Fruit fly (Drosophila melanogaster) whole organism, embryonic: ENCODE data around the gene rgn.

Source experiments
- Abd-B ChIP-seq: fragments of 200-800 bp; sonication (Bioruptor generic); optimal IDR thresholded peaks from 2 replicates; lab custom pipeline; 2018; ENCODE audit warnings: missing biosample characterization, mild to moderate bottlenecking, missing genetic modification characterization, moderate library complexity
- Aef1 ChIP-seq: fragments of 200-800 bp; sonication (Bioruptor generic); IDR thresholded peaks from 3 replicates; pipeline ENCODE4 v1.3.6; 2022; ENCODE audit warnings: missing biosample characterization, missing genetic modification characterization
- Asciz ChIP-seq: fragments of 200-800 bp; sonication (Bioruptor generic); optimal IDR thresholded peaks from 2 replicates; lab custom pipeline; 2017; ENCODE audit warnings: missing biosample characterization, mild to moderate bottlenecking, missing genetic modification characterization, missing genetic modification reagents
- Bteb2 ChIP-seq: fragments of 200-800 bp; sonication (Bioruptor generic); optimal IDR thresholded peaks from 2 replicates; lab custom pipeline; 2016; ENCODE audit warnings: missing biosample characterization, missing genetic modification characterization
- CG11247 ChIP-seq: fragments of 200-800 bp; sonication (Bioruptor generic); IDR thresholded peaks from 2 replicates; pipeline ENCODE4 v1.3.6; 2022; ENCODE audit warnings: missing biosample characterization, missing genetic modification characterization
- CG13123 ChIP-seq: fragments of 200-800 bp; sonication (Bioruptor generic); optimal IDR thresholded peaks from 2 replicates; lab custom pipeline; 2016; ENCODE audit warnings: missing biosample characterization, missing genetic modification characterization
- CG13287 ChIP-seq: fragments of 200-800 bp; sonication (Bioruptor generic); IDR thresholded peaks from 2 replicates; pipeline ENCODE4 v1.3.6; 2022; ENCODE audit warnings: missing biosample characterization, missing genetic modification characterization; ENCODE audit not compliant: partially characterized antibody
- CG1529 ChIP-seq: fragments of 200-800 bp; sonication (Bioruptor generic); optimal IDR thresholded peaks from 3 replicates; lab custom pipeline; 2018; ENCODE audit warnings: missing biosample characterization, missing genetic modification characterization
- CG18262 ChIP-seq: fragments of 200-800 bp; optimal IDR thresholded peaks from 3 replicates; lab custom pipeline; 2019; ENCODE audit warnings: missing biosample characterization, mild to moderate bottlenecking, missing genetic modification characterization, moderate library complexity
- CG1832 ChIP-seq: fragments of 200-800 bp; sonication (Bioruptor generic); optimal IDR thresholded peaks from 2 replicates; lab custom pipeline; 2017; ENCODE audit warnings: missing biosample characterization, mild to moderate bottlenecking, missing genetic modification characterization, inconsistent platforms
- CG30020 ChIP-seq: fragments of 200-800 bp; optimal IDR thresholded peaks from 2 replicates; lab custom pipeline; 2019; ENCODE audit warnings: missing biosample characterization, mild to moderate bottlenecking, missing genetic modification characterization, moderate library complexity
- CG3065 ChIP-seq: fragments of 200-800 bp; sonication (Bioruptor generic); optimal IDR thresholded peaks from 2 replicates; lab custom pipeline; 2016; ENCODE audit warnings: missing biosample characterization, missing genetic modification characterization
- CG31388 ChIP-seq: fragments of 200-800 bp; sonication (Bioruptor generic); optimal IDR thresholded peaks from 2 replicates; lab custom pipeline; 2016; ENCODE audit warnings: missing biosample characterization, missing genetic modification characterization
- CG4282 ChIP-seq: fragments of 200-800 bp; sonication (Bioruptor generic); optimal IDR thresholded peaks from 2 replicates; lab custom pipeline; 2016; ENCODE audit warnings: missing biosample characterization, missing genetic modification characterization
- CG5953 ChIP-seq: fragments of 200-800 bp; sonication (Bioruptor generic); IDR thresholded peaks from 2 replicates; pipeline ENCODE4 v1.3.6; 2022; ENCODE audit warnings: missing biosample characterization, missing genetic modification characterization
- CG6272 ChIP-seq: fragments of 200-800 bp; sonication (Bioruptor generic); IDR thresholded peaks from 2 replicates; pipeline ENCODE4 v1.3.6; 2022; ENCODE audit warnings: missing biosample characterization, missing genetic modification characterization
- CG7556 ChIP-seq: fragments of 200-800 bp; sonication (Bioruptor generic); optimal IDR thresholded peaks from 2 replicates; lab custom pipeline; 2017; ENCODE audit warnings: missing biosample characterization, mild to moderate bottlenecking, missing genetic modification characterization
- CG8478 ChIP-seq: fragments of >200 bp; optimal IDR thresholded peaks from 2 replicates; lab custom pipeline; 2018
- Drgx ChIP-seq: fragments of 200-800 bp; sonication (Bioruptor generic); IDR thresholded peaks from 2 replicates; pipeline ENCODE4 v1.3.6; 2022; ENCODE audit warnings: missing biosample characterization, missing genetic modification characterization
- Eip74EF ChIP-seq, 2 experiments: fragments of 200-800 bp in 1 of 2; fragments of >200 bp in 1 of 2; sonication (Bioruptor generic) in 1 of 2; optimal IDR thresholded peaks; 2 replicates each; lab custom pipeline; 2017 to 2019; ENCODE audit warnings: missing biosample characterization in 2 of 2, missing genetic modification characterization in 2 of 2, mild to moderate bottlenecking in 1 of 2, moderate library complexity in 1 of 2
- Gug ChIP-seq: fragments of 200-800 bp; sonication (Bioruptor generic); IDR thresholded peaks from 4 replicates; pipeline ENCODE4 v1.3.6; 2022; ENCODE audit warnings: missing biosample characterization, missing genetic modification characterization
- Hr39 ChIP-seq: fragments of >200 bp; optimal IDR thresholded peaks from 2 replicates; lab custom pipeline; 2017
- Hr51 ChIP-seq, 2 experiments: fragments of 200-800 bp; sonication (Bioruptor generic); optimal IDR thresholded peaks; 2 replicates in 1 of 2; 3 replicates in 1 of 2; lab custom pipeline; 2016 to 2018; ENCODE audit warnings: missing biosample characterization in 2 of 2, missing genetic modification characterization in 2 of 2, mild to moderate bottlenecking in 1 of 2, moderate library complexity in 1 of 2
- Kr ChIP-seq: fragments of 200-800 bp; sonication (Bioruptor generic); optimal IDR thresholded peaks from 2 replicates; lab custom pipeline; 2017; ENCODE audit warnings: missing biosample characterization, mild to moderate bottlenecking, missing genetic modification characterization
- MBD-R2 ChIP-seq: fragments of 200-800 bp; sonication (Bioruptor generic); IDR thresholded peaks from 2 replicates; pipeline ENCODE4 v1.3.6; 2022; ENCODE audit warnings: missing biosample characterization, missing genetic modification characterization
- Oaz ChIP-seq: fragments of 200-800 bp; sonication (Bioruptor generic); IDR thresholded peaks from 2 replicates; pipeline ENCODE4 v1.3.6; 2022; ENCODE audit warnings: missing biosample characterization, missing genetic modification characterization
- Pdp1 ChIP-seq, 2 experiments: fragments of 200-800 bp; sonication (Bioruptor generic); optimal IDR thresholded peaks; 3 replicates each; lab custom pipeline; 2016; ENCODE audit warnings: missing biosample characterization in 2 of 2, missing genetic modification characterization in 2 of 2, mild to moderate bottlenecking in 1 of 2, moderate library complexity in 1 of 2
- Sox100B ChIP-seq: fragments of 200-800 bp; sonication (Bioruptor generic); optimal IDR thresholded peaks from 3 replicates; lab custom pipeline; 2018; ENCODE audit warnings: missing biosample characterization, mild to moderate bottlenecking, missing genetic modification characterization
- Sry-β ChIP-seq: fragments of 200-800 bp; sonication (Bioruptor generic); optimal IDR thresholded peaks from 2 replicates; lab custom pipeline; 2018; ENCODE audit warnings: missing biosample characterization, mild to moderate bottlenecking, missing genetic modification characterization, moderate library complexity
- Sry-δ ChIP-seq: fragments of 200-800 bp; sonication (Bioruptor generic); optimal IDR thresholded peaks from 2 replicates; lab custom pipeline; 2016; ENCODE audit warnings: missing biosample characterization, missing genetic modification characterization
- ac ChIP-seq: fragments of 200-800 bp; sonication (Bioruptor generic); optimal IDR thresholded peaks from 3 replicates; lab custom pipeline; 2017; ENCODE audit warnings: missing biosample characterization, mild to moderate bottlenecking, missing genetic modification characterization
- bbx ChIP-seq: fragments of 200-800 bp; sonication (Bioruptor generic); IDR thresholded peaks from 2 replicates; pipeline ENCODE4 v1.3.6; 2022; ENCODE audit warnings: missing biosample characterization, missing genetic modification characterization; ENCODE audit not compliant: partially characterized antibody
- bcd ChIP-seq: fragments of 200-800 bp; sonication (Bioruptor generic); optimal IDR thresholded peaks from 2 replicates; lab custom pipeline; 2017; ENCODE audit warnings: missing biosample characterization, mild to moderate bottlenecking, missing genetic modification characterization
- br ChIP-seq: fragments of >200 bp; optimal IDR thresholded peaks from 2 replicates; lab custom pipeline; 2017
- crc ChIP-seq: fragments of 200-800 bp; sonication (Bioruptor generic); optimal IDR thresholded peaks from 2 replicates; lab custom pipeline; 2016; ENCODE audit warnings: missing biosample characterization, missing genetic modification characterization
- dati ChIP-seq: fragments of 200-800 bp; sonication (Bioruptor generic); IDR thresholded peaks from 2 replicates; pipeline ENCODE4 v1.3.6; 2022; ENCODE audit warnings: missing biosample characterization, missing genetic modification characterization
- fru ChIP-seq: fragments of >200 bp; optimal IDR thresholded peaks from 2 replicates; lab custom pipeline; 2017
- gem ChIP-seq: fragments of 200-800 bp; sonication (Bioruptor generic); optimal IDR thresholded peaks from 2 replicates; lab custom pipeline; 2019; ENCODE audit warnings: missing biosample characterization, mild to moderate bottlenecking, missing genetic modification characterization, moderate library complexity
- hkb ChIP-seq, 2 experiments: fragments of 200-800 bp in 1 of 2; fragments of >200 bp in 1 of 2; sonication (Bioruptor generic) in 1 of 2; IDR thresholded peaks in 1 of 2; optimal IDR thresholded peaks in 1 of 2; 2 replicates each; pipeline versions ENCODE4 v1.3.6 to Lab custom; 2017 to 2022; ENCODE audit warnings: missing biosample characterization in 1 of 2, missing genetic modification characterization in 1 of 2
- jumu ChIP-seq: fragments of 200-800 bp; sonication (Bioruptor generic); optimal IDR thresholded peaks from 3 replicates; lab custom pipeline; 2016; ENCODE audit warnings: missing biosample characterization, missing genetic modification characterization
- ken ChIP-seq: fragments of 200-800 bp; sonication (Bioruptor generic); IDR thresholded peaks from 3 replicates; pipeline ENCODE4 v1.3.6; 2022; ENCODE audit warnings: missing biosample characterization, missing genetic modification characterization
- klu ChIP-seq: fragments of 200-800 bp; sonication (Bioruptor generic); IDR thresholded peaks from 2 replicates; pipeline ENCODE4 v1.3.6; 2022; ENCODE audit warnings: missing biosample characterization, missing genetic modification characterization
- nerfin-2 ChIP-seq: fragments of 200-800 bp; sonication (Bioruptor generic); IDR thresholded peaks from 2 replicates; pipeline ENCODE4 v1.3.6; 2022; ENCODE audit warnings: missing biosample characterization, missing genetic modification characterization; ENCODE audit not compliant: partially characterized antibody
- p53 ChIP-seq: fragments of 200-800 bp; sonication (Bioruptor generic); optimal IDR thresholded peaks from 2 replicates; lab custom pipeline; 2016; ENCODE audit warnings: missing biosample characterization, missing genetic modification characterization
- pros ChIP-seq: fragments of 200-800 bp; sonication (Bioruptor generic); optimal IDR thresholded peaks from 3 replicates; lab custom pipeline; 2019; ENCODE audit warnings: missing biosample characterization, mild to moderate bottlenecking, missing genetic modification characterization, moderate library complexity
- run ChIP-seq: fragments of 200-800 bp; sonication (Bioruptor generic); optimal IDR thresholded peaks from 3 replicates; lab custom pipeline; 2018; ENCODE audit warnings: missing biosample characterization, mild to moderate bottlenecking, missing genetic modification characterization
- salm ChIP-seq: fragments of 200-800 bp; sonication (Bioruptor generic); optimal IDR thresholded peaks from 2 replicates; lab custom pipeline; 2018; ENCODE audit warnings: missing biosample characterization, mild to moderate bottlenecking, missing genetic modification characterization
- scrt ChIP-seq: fragments of 200-800 bp; sonication (Bioruptor generic); optimal IDR thresholded peaks from 2 replicates; lab custom pipeline; 2018; ENCODE audit warnings: missing biosample characterization, mild to moderate bottlenecking, missing genetic modification characterization, moderate library complexity
- sens-2 ChIP-seq: fragments of 200-800 bp; sonication (Bioruptor generic); IDR thresholded peaks from 2 replicates; pipeline ENCODE4 v1.3.6; 2022; ENCODE audit warnings: missing biosample characterization, missing genetic modification characterization
- sim ChIP-seq: fragments of 200-800 bp; sonication (Bioruptor generic); IDR thresholded peaks from 2 replicates; pipeline ENCODE4 v1.3.6; 2022; ENCODE audit warnings: missing biosample characterization, missing genetic modification characterization
- slbo ChIP-seq: fragments of 200-800 bp; sonication (Bioruptor generic); IDR thresholded peaks from 2 replicates; pipeline ENCODE4 v1.3.6; 2022; ENCODE audit warnings: missing biosample characterization, missing genetic modification characterization
- tna ChIP-seq: fragments of 200-800 bp; sonication (Bioruptor generic); IDR thresholded peaks from 2 replicates; pipeline ENCODE4 v1.3.6; 2022; ENCODE audit warnings: missing biosample characterization, missing genetic modification characterization; ENCODE audit not compliant: partially characterized antibody
- ttk ChIP-seq: fragments of 200-800 bp; sonication (Bioruptor generic); IDR thresholded peaks from 2 replicates; pipeline ENCODE4 v2.1.2; 2022; ENCODE audit warnings: missing biosample characterization, missing genetic modification characterization

Gene rgn

dm6 chr3L:21412140-21412539 is 29.8 kb downstream of the rgn start (continued):
- no peak for TF ChIP-seq run (tag; lab: Kevin White, UChicago)
- no peak for TF ChIP-seq MBD-R2 (GFP tag; lab: Robert Waterston, UW)
- no peak for TF ChIP-seq dati (GFP tag; lab: Robert Waterston, UW)
- no peak for TF ChIP-seq ken (GFP tag; lab: Robert Waterston, UW)
- no peak for TF ChIP-seq Kr (GFP tag; lab: Kevin White, UChicago)
- TF ChIP-seq Asciz (GFP tag; lab: Kevin White, UChicago): peak; percentile 61
- no peak for TF ChIP-seq CG30020
- TF ChIP-seq Eip74EF (GFP tag; optimal IDR thresholded peaks at IDR 0.05; lab: Kevin White, UChicago): no peak
- TF ChIP-seq CG1832 (GFP tag; lab: Kevin White, UChicago): no peak
- TF ChIP-seq CG13123 (GFP tag; lab: Kevin White, UChicago): no peak
- no peak for TF ChIP-seq nerfin-2 (GFP tag; lab: Robert Waterston, UW)
- TF ChIP-seq CG11247: no peak
- no peak for TF ChIP-seq Hr39 (lab: Kevin White, UChicago)
- no peak for TF ChIP-seq CG1529 (GFP tag; lab: Kevin White, UChicago)
- TF ChIP-seq br (lab: Kevin White, UChicago): no peak
- TF ChIP-seq CG18262 (tag; lab: Kevin White, UChicago): no peak
- no peak for TF ChIP-seq crc
- TF ChIP-seq slbo (GFP tag; lab: Robert Waterston, UW): no peak
- peak; percentile 19 for TF ChIP-seq gem (tag; lab: Kevin White, UChicago)
- TF ChIP-seq bcd (GFP tag; lab: Kevin White, UChicago): no peak
- no peak for TF ChIP-seq sens-2
- TF ChIP-seq ttk (GFP tag; lab: Robert Waterston, UW): no peak
- no peak for TF ChIP-seq CG3065
- no peak for TF ChIP-seq bbx
- TF ChIP-seq Drgx (GFP tag; lab: Robert Waterston, UW): no peak
- no peak for TF ChIP-seq CG13287 (GFP tag; lab: Robert Waterston, UW)
- TF ChIP-seq Sox100B: peak; percentile 56
- no peak for TF ChIP-seq CG6272 (GFP tag; lab: Robert Waterston, UW)
- TF ChIP-seq Gug: no peak
- TF ChIP-seq tna (GFP tag; lab: Robert Waterston, UW): no peak
- no peak for TF ChIP-seq hkb (optimal IDR thresholded peaks at IDR 0.05; lab: Kevin White, UChicago)
- TF ChIP-seq hkb (GFP tag; IDR thresholded peaks at IDR 0.05; lab: Robert Waterston, UW): peak; percentile 74
- no peak for TF ChIP-seq CG31388 (GFP tag; lab: Kevin White, UChicago)
- TF ChIP-seq klu: no peak
- no peak for TF ChIP-seq sim
- no peak for TF ChIP-seq Pdp1 (GFP tag; optimal IDR thresholded peaks at IDR 0.05; lab: Kevin White, UChicago)
- TF ChIP-seq Sry-β (GFP tag; lab: Kevin White, UChicago): no peak
- TF ChIP-seq Hr51 (GFP tag; optimal IDR thresholded peaks at IDR 0.05; lab: Kevin White, UChicago): no peak
- no peak for TF ChIP-seq pros (GFP tag; lab: Kevin White, UChicago)
- no peak for TF ChIP-seq Sry-δ (GFP tag; lab: Kevin White, UChicago)
- no peak for TF ChIP-seq Aef1 (GFP tag; lab: Robert Waterston, UW)
- no peak for TF ChIP-seq CG5953 (GFP tag; lab: Robert Waterston, UW)
- no peak for TF ChIP-seq Abd-B (GFP tag; lab: Kevin White, UChicago)
- TF ChIP-seq CG4282 (GFP tag; lab: Kevin White, UChicago): no peak
- no peak for TF ChIP-seq Oaz (GFP tag; lab: Robert Waterston, UW)
- TF ChIP-seq salm (tag; lab: Kevin White, UChicago): peak; percentile 14
- TF ChIP-seq jumu: no peak
- no peak for TF ChIP-seq fru (lab: Kevin White, UChicago)
- TF ChIP-seq CG7556: no peak
- TF ChIP-seq CG8478 (lab: Kevin White, UChicago): no peak
- peak; percentile 45 for TF ChIP-seq p53 (GFP tag; lab: Kevin White, UChicago)
- TF ChIP-seq ac (GFP tag; lab: Kevin White, UChicago): no peak
- TF ChIP-seq scrt (GFP tag; lab: Kevin White, UChicago): no peak
- TF ChIP-seq Bteb2: no peak
